Fruit fly (Drosophila melanogaster): ENCODE data around the gene chrb.
A peak's percentile ranks its signal among the peaks of the same experiment; 100 is the strongest.

chrb gene

dm6 chr3L:11492457-11492856, 5.1 kb downstream of the chrb start:
- peak; percentile 8 for TF ChIP-seq psq (GFP tag; optimal IDR thresholded peaks at IDR 0.05)
- peak; percentile 66 for TF ChIP-seq Vsx2 (GFP tag; optimal IDR thresholded peaks at IDR 0.05; ENCODE audit: partially characterized antibody)
- TF ChIP-seq Hr78 (GFP tag; optimal IDR thresholded peaks at IDR 0.05): no peak
- no peak for TF ChIP-seq sv (GFP tag; optimal IDR thresholded peaks at IDR 0.05)
- no peak for TF ChIP-seq Mio (GFP tag; optimal IDR thresholded peaks at IDR 0.05)
- TF ChIP-seq Hr83 (GFP tag; optimal IDR thresholded peaks at IDR 0.05; ENCODE audit: poor library complexity, severe bottlenecking): no peak
- peak; percentile 40 for TF ChIP-seq br (GFP tag; optimal IDR thresholded peaks at IDR 0.05)
- no peak for TF ChIP-seq Dfd (GFP tag; optimal IDR thresholded peaks at IDR 0.05)
- no peak for TF ChIP-seq Rel (GFP tag; optimal IDR thresholded peaks at IDR 0.05)
- TF ChIP-seq Rel (tag; optimal IDR thresholded peaks at IDR 0.05): peak; percentile 11
- TF ChIP-seq rgr (GFP tag; optimal IDR thresholded peaks at IDR 0.05): peak; percentile 28
- no peak for TF ChIP-seq jim (GFP tag; optimal IDR thresholded peaks at IDR 0.05)
- TF ChIP-seq OdsH (GFP tag; optimal IDR thresholded peaks at IDR 0.05): no peak
- TF ChIP-seq tai (GFP tag; optimal IDR thresholded peaks at IDR 0.05): no peak
- no peak for TF ChIP-seq fru (GFP tag; optimal IDR thresholded peaks at IDR 0.05)

- TF ChIP-seq h (GFP tag; optimal IDR thresholded peaks at IDR 0.05): peak; percentile 12
- TF ChIP-seq CG32264 (GFP tag; optimal IDR thresholded peaks at IDR 0.05): no peak
- no peak for TF ChIP-seq Abd-B (GFP tag; optimal IDR thresholded peaks at IDR 0.05)
- TF ChIP-seq Hnf4 (GFP tag; optimal IDR thresholded peaks at IDR 0.05): peak; percentile 29
- no peak for TF ChIP-seq Rel (GFP tag; optimal IDR thresholded peaks at IDR 0.05)
- no peak for TF ChIP-seq Rel (tag; optimal IDR thresholded peaks at IDR 0.05)
- no peak for TF ChIP-seq dmrt93B (GFP tag; optimal IDR thresholded peaks at IDR 0.05)
- TF ChIP-seq dsf (GFP tag; optimal IDR thresholded peaks at IDR 0.05; ENCODE audit: borderline replicate concordance): no peak
- TF ChIP-seq woc (GFP tag; optimal IDR thresholded peaks at IDR 0.05): no peak
- TF ChIP-seq br (GFP tag; optimal IDR thresholded peaks at IDR 0.05): no peak
- no peak for TF ChIP-seq Hr83 (GFP tag; optimal IDR thresholded peaks at IDR 0.05; ENCODE audit: poor library complexity, severe bottlenecking)
- no peak for TF ChIP-seq pan (optimal IDR thresholded peaks at IDR 0.05)
- no peak for TF ChIP-seq foxo (GFP tag; optimal IDR thresholded peaks at IDR 0.05)
- TF ChIP-seq psq (GFP tag; optimal IDR thresholded peaks at IDR 0.05): peak; percentile 12
- TF ChIP-seq sv (GFP tag; optimal IDR thresholded peaks at IDR 0.05): no peak
- TF ChIP-seq fru (GFP tag; optimal IDR thresholded peaks at IDR 0.05): peak; percentile 25
- no peak for TF ChIP-seq sage (GFP tag; optimal IDR thresholded peaks at IDR 0.05)
- TF ChIP-seq usp (GFP tag; optimal IDR thresholded peaks at IDR 0.05): no peak
- peak; percentile 19 for TF ChIP-seq brk (GFP tag; optimal IDR thresholded peaks at IDR 0.05)
- TF ChIP-seq Myc (optimal IDR thresholded peaks at IDR 0.05): no peak
- no peak for TF ChIP-seq N (GFP tag; optimal IDR thresholded peaks at IDR 0.05)
- no peak for TF ChIP-seq rgr (GFP tag; optimal IDR thresholded peaks at IDR 0.05)
- no peak for TF ChIP-seq Dfd (GFP tag; optimal IDR thresholded peaks at IDR 0.05)
- peak; percentile 45 for TF ChIP-seq Sp1 (GFP tag; optimal IDR thresholded peaks at IDR 0.05)
- peak; percentile 27 for TF ChIP-seq Vsx2 (GFP tag; optimal IDR thresholded peaks at IDR 0.05; ENCODE audit: partially characterized antibody)
- no peak for TF ChIP-seq HLH106 (tag; optimal IDR thresholded peaks at IDR 0.05)
- peak; percentile 35 for TF ChIP-seq tai (GFP tag; optimal IDR thresholded peaks at IDR 0.05)
- TF ChIP-seq dl (GFP tag; optimal IDR thresholded peaks at IDR 0.05; ENCODE audit: insufficient read depth in 1 of 2, partially characterized antibody in 2 of 2): peak in 1 of 2 experiments; percentile 42
- no peak for TF ChIP-seq Hr78 (GFP tag; optimal IDR thresholded peaks at IDR 0.05)
- peak; percentile 7 for TF ChIP-seq Dif (GFP tag; optimal IDR thresholded peaks at IDR 0.05; ENCODE audit: partially characterized antibody)
- no peak for TF ChIP-seq Jra (GFP tag; optimal IDR thresholded peaks at IDR 0.05)
- no peak for TF ChIP-seq ey (GFP tag; optimal IDR thresholded peaks at IDR 0.05)
- peak; percentile 4 for TF ChIP-seq CG9705 (GFP tag; optimal IDR thresholded peaks at IDR 0.05)
- TF ChIP-seq GATAd (GFP tag; optimal IDR thresholded peaks at IDR 0.05): no peak
- no peak for TF ChIP-seq CrebA (GFP tag; optimal IDR thresholded peaks at IDR 0.05; ENCODE audit: borderline replicate concordance)
- TF ChIP-seq lola (GFP tag; optimal IDR thresholded peaks at IDR 0.05): no peak
- TF ChIP-seq OdsH (GFP tag; optimal IDR thresholded peaks at IDR 0.05): no peak
- no peak for TF ChIP-seq Mio (GFP tag; optimal IDR thresholded peaks at IDR 0.05)
- TF ChIP-seq jim (GFP tag; optimal IDR thresholded peaks at IDR 0.05): no peak
Measured at dm6 chr3L:11493090-11493807, 5.9 kb downstream of the chrb start.
